Fruit fly (Drosophila melanogaster): Measurements from ENCODE around the gene CG43312.

- TF ChIP-seq CTCF (optimal IDR thresholded peaks at IDR 0.05) (no peak), CG8478 (optimal IDR thresholded peaks at IDR 0.05) (no peak)
Observed at dm6 chr3L:22468562-22468961, 32.8 kb upstream of the CG43312 start, which contains the start of gene CG11437.

Data from S2 (cell line).